Worm (Caenorhabditis elegans) whole organism, mixed stage, embryonic: Measurements from ENCODE around the gene T19D2.13.

Experiments
- ces-1 ChIP-seq: fragments of 150-350 bp; optimal IDR thresholded peaks from 2 replicates; lab custom pipeline; 2014; ENCODE audit warnings: missing biosample characterization, missing genetic modification reagents, missing genetic modification characterization
- cnd-1 ChIP-seq: fragments of 200-800 bp; sonication (Bioruptor generic); optimal IDR thresholded peaks from 2 replicates; lab custom pipeline; 2018; ENCODE audit warnings: mild to moderate bottlenecking, missing genetic modification characterization, missing compliant biosample characterization
- drap-1 ChIP-seq: fragments of 200-800 bp; sonication (Bioruptor generic); optimal IDR thresholded peaks from 3 replicates; lab custom pipeline; 2018; ENCODE audit warnings: mild to moderate bottlenecking, missing genetic modification characterization, missing compliant biosample characterization
- elt-3 ChIP-seq: fragments of 150-350 bp; optimal IDR thresholded peaks from 2 replicates; lab custom pipeline; 2014; ENCODE audit warnings: missing biosample characterization, missing genetic modification characterization
- ham-2 ChIP-seq: fragments of 200-800 bp; sonication (Bioruptor generic); optimal IDR thresholded peaks from 2 replicates; lab custom pipeline; 2018; ENCODE audit warnings: mild to moderate bottlenecking, missing genetic modification characterization, missing compliant biosample characterization
- lsy-2 ChIP-seq: fragments of 150-350 bp; optimal IDR thresholded peaks from 2 replicates; lab custom pipeline; 2014; ENCODE audit warnings: missing biosample characterization, missing genetic modification characterization
- mab-5 ChIP-seq: fragments of 150-350 bp; optimal IDR thresholded peaks from 2 replicates; lab custom pipeline; 2014; ENCODE audit warnings: missing biosample characterization, missing genetic modification characterization
- nhr-237 ChIP-seq: fragments of 150-350 bp; optimal IDR thresholded peaks from 2 replicates; lab custom pipeline; 2014; ENCODE audit warnings: missing biosample characterization, missing genetic modification characterization
- nhr-28 ChIP-seq: fragments of 150-350 bp; optimal IDR thresholded peaks from 2 replicates; lab custom pipeline; 2014; ENCODE audit warnings: missing biosample characterization, missing genetic modification characterization
- pha-4 ChIP-seq: fragments of 150-350 bp; optimal IDR thresholded peaks from 2 replicates; lab custom pipeline; 2018; ENCODE audit warnings: missing biosample characterization, missing genetic modification reagents, missing genetic modification characterization
- snpc-4 ChIP-seq: fragments of 150-350 bp; optimal IDR thresholded peaks from 2 replicates; lab custom pipeline; 2014; ENCODE audit warnings: missing biosample characterization, missing genetic modification characterization
- unc-39 ChIP-seq: fragments of 150-350 bp; optimal IDR thresholded peaks from 2 replicates; lab custom pipeline; 2014; ENCODE audit warnings: missing biosample characterization, missing genetic modification characterization
- unc-62 ChIP-seq: fragments of 150-350 bp; optimal IDR thresholded peaks from 2 replicates; lab custom pipeline; 2014; ENCODE audit warnings: missing biosample characterization, missing genetic modification reagents, missing genetic modification characterization

DNA sequence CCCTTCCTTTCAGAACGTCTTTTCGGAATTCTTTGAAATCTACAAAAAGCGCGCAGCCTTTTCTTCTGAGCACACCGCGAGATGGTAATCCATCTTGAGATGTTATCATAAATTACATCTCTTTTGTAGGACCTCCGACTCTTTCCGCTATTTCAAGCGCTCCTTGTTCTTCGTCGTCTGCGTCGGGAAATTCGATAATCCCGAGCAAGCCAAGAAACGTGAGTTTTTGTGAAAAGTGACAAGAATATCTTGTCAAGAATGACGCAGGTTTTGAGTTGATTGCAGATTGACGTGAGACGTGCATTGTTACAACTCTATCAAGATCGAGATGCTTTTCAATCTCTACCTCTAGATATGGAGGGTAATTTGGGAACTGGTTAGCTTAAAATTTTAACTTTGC, 18.2 kb upstream of the T19D2.13 start:
- TF ChIP-seq nhr-28 (tag; lab: Kevin White, UChicago) (no peak), pha-4 (no peak), ham-2 (GFP tag; lab: Kevin White, UChicago) (no peak), elt-3 (tag; lab: Kevin White, UChicago) (no peak), snpc-4 (tag; lab: Kevin White, UChicago) (no peak), unc-39 (tag; lab: Kevin White, UChicago) (no peak), mab-5 (no peak), unc-62 (peak; percentile 74), cnd-1 (no peak), ces-1 (GFP tag; lab: Kevin White, UChicago) (peak; percentile 1), lsy-2 (tag; lab: Kevin White, UChicago) (no peak), nhr-237 (tag; lab: Kevin White, UChicago) (no peak), drap-1 (GFP tag; lab: Kevin White, UChicago) (no peak)
